Worm (Caenorhabditis elegans) whole organism, late embryonic: ENCODE data around the gene Y38H6C.9.

Experiments used
- F13H6.1 ChIP-seq: sonication (generic microtip); optimal IDR thresholded peaks from 2 replicates; lab custom pipeline; 2016; ENCODE audit warnings: missing genetic modification characterization, missing compliant biosample characterization
- K02D7.2 ChIP-seq: sonication (generic microtip); optimal IDR thresholded peaks from 2 replicates; lab custom pipeline; 2017; ENCODE audit warnings: mild to moderate bottlenecking, missing genetic modification characterization, missing compliant biosample characterization
- ama-1 ChIP-seq: fragments of 150-350 bp; optimal IDR thresholded peaks from 2 replicates; lab custom pipeline; 2014
- elt-2 ChIP-seq: sonication (generic microtip); optimal IDR thresholded peaks from 2 replicates; lab custom pipeline; 2016; ENCODE audit warnings: missing genetic modification reagents, missing genetic modification characterization, missing compliant biosample characterization
- fax-1 ChIP-seq: sonication (generic microtip); optimal IDR thresholded peaks from 2 replicates; lab custom pipeline; 2016; ENCODE audit warnings: missing genotype, missing genetic modification characterization, missing compliant biosample characterization
- fkh-6 ChIP-seq: sonication (generic microtip); optimal IDR thresholded peaks from 2 replicates; lab custom pipeline; 2016; ENCODE audit warnings: missing genetic modification characterization, missing compliant biosample characterization
- nhr-11 ChIP-seq: fragments of 150-350 bp; optimal IDR thresholded peaks from 2 replicates; lab custom pipeline; 2014; ENCODE audit warnings: missing biosample characterization, missing genetic modification characterization
- pha-4 ChIP-seq: fragments of 150-350 bp; optimal IDR thresholded peaks from 2 replicates; lab custom pipeline; 2018; ENCODE audit warnings: missing biosample characterization, missing genetic modification reagents, missing genetic modification characterization
- pqm-1 ChIP-seq: sonication (generic microtip); optimal IDR thresholded peaks from 2 replicates; lab custom pipeline; 2016; ENCODE audit warnings: missing genetic modification characterization, missing compliant biosample characterization
- pros-1 ChIP-seq: fragments of 150-350 bp; optimal IDR thresholded peaks from 2 replicates; lab custom pipeline; 2014; ENCODE audit warnings: missing biosample characterization, missing genetic modification reagents, missing genetic modification characterization
- rnt-1 ChIP-seq: sonication (generic microtip); optimal IDR thresholded peaks from 2 replicates; lab custom pipeline; 2016; ENCODE audit warnings: missing genetic modification characterization, missing compliant biosample characterization

ce11 chrV:20499642-20500041 is 22.4 kb downstream of the Y38H6C.9 start:
- TF ChIP-seq ama-1 (lab: Kevin White, UChicago): no peak
- no peak for TF ChIP-seq elt-2 (tag; lab: Kevin White, UChicago)
- no peak for TF ChIP-seq pqm-1 (tag; lab: Kevin White, UChicago)
- TF ChIP-seq rnt-1 (tag; lab: Kevin White, UChicago): no peak
- no peak for TF ChIP-seq pha-4 (tag; lab: Kevin White, UChicago)
- TF ChIP-seq fax-1: no peak
- TF ChIP-seq nhr-11: no peak
- no peak for TF ChIP-seq F13H6.1
- TF ChIP-seq pros-1: no peak
- TF ChIP-seq fkh-6 (tag; lab: Kevin White, UChicago): no peak
- TF ChIP-seq K02D7.2 (tag; lab: Kevin White, UChicago): no peak
